Fruit fly (Drosophila melanogaster) whole organism, embryonic: Measurements from ENCODE around the gene Pez.

Source experiments
- Adf1 ChIP-seq: fragments of 200-800 bp; sonication (Bioruptor generic); IDR thresholded peaks from 2 replicates; pipeline ENCODE4 v1.3.6; 2022; ENCODE audit warnings: missing biosample characterization, missing genetic modification characterization
- BEAF-32 ChIP-seq: fragments of 200-800 bp; sonication (Bioruptor generic); optimal IDR thresholded peaks from 3 replicates; lab custom pipeline; 2017; ENCODE audit warnings: missing biosample characterization, missing genetic modification characterization, mild to moderate bottlenecking, moderate library complexity, missing genetic modification reagents
- Bteb2 ChIP-seq: fragments of 200-800 bp; sonication (Bioruptor generic); optimal IDR thresholded peaks from 2 replicates; lab custom pipeline; 2016; ENCODE audit warnings: missing biosample characterization, missing genetic modification characterization
- CG10431 ChIP-seq: fragments of 200-800 bp; sonication (Bioruptor generic); optimal IDR thresholded peaks from 3 replicates; lab custom pipeline; 2018; ENCODE audit warnings: missing biosample characterization, mild to moderate bottlenecking, missing genetic modification characterization
- CG11696 ChIP-seq: fragments of 200-800 bp; sonication (Bioruptor generic); IDR thresholded peaks from 2 replicates; pipeline ENCODE4 v1.3.6; 2022; ENCODE audit warnings: missing biosample characterization, missing genetic modification characterization
- CG12236 ChIP-seq: fragments of 200-800 bp; sonication (Bioruptor generic); optimal IDR thresholded peaks from 2 replicates; lab custom pipeline; 2016; ENCODE audit warnings: missing biosample characterization, missing genetic modification characterization
- CG12659 ChIP-seq: fragments of 200-800 bp; sonication (Bioruptor generic); optimal IDR thresholded peaks from 3 replicates; lab custom pipeline; 2017; ENCODE audit warnings: mild to moderate bottlenecking, missing biosample characterization, missing genetic modification reagents, missing genetic modification characterization
- CG13287 ChIP-seq: fragments of 200-800 bp; sonication (Bioruptor generic); IDR thresholded peaks from 2 replicates; pipeline ENCODE4 v1.3.6; 2022; ENCODE audit warnings: missing biosample characterization, missing genetic modification characterization; ENCODE audit not compliant: partially characterized antibody
- CG15073 ChIP-seq: fragments of 200-800 bp; sonication (Bioruptor generic); optimal IDR thresholded peaks from 2 replicates; lab custom pipeline; 2016; ENCODE audit warnings: missing biosample characterization, missing genetic modification characterization
- CG16813 ChIP-seq: fragments of 200-800 bp; sonication (Bioruptor generic); IDR thresholded peaks from 3 replicates; pipeline ENCODE4 v1.3.6; 2022; ENCODE audit warnings: missing biosample characterization, missing genetic modification characterization; ENCODE audit not compliant: partially characterized antibody
- CG18764 ChIP-seq: fragments of 200-800 bp; sonication (Bioruptor generic); optimal IDR thresholded peaks from 3 replicates; lab custom pipeline; 2016; ENCODE audit warnings: missing biosample characterization, missing genetic modification characterization
- CG2712 ChIP-seq: fragments of 200-800 bp; optimal IDR thresholded peaks from 3 replicates; lab custom pipeline; 2019; ENCODE audit warnings: missing biosample characterization, mild to moderate bottlenecking, missing genetic modification characterization, moderate library complexity
- CG30020 ChIP-seq: fragments of 200-800 bp; optimal IDR thresholded peaks from 2 replicates; lab custom pipeline; 2019; ENCODE audit warnings: missing biosample characterization, mild to moderate bottlenecking, missing genetic modification characterization, moderate library complexity
- CG3847 ChIP-seq: fragments of 200-800 bp; sonication (Bioruptor generic); IDR thresholded peaks from 2 replicates; pipeline ENCODE4 v1.3.6; 2022; ENCODE audit warnings: missing biosample characterization, missing genetic modification characterization
- CG4404 ChIP-seq: fragments of 200-800 bp; sonication (Bioruptor generic); IDR thresholded peaks from 2 replicates; pipeline ENCODE4 v1.3.6; 2022; ENCODE audit warnings: missing biosample characterization, missing genetic modification characterization
- CG6683 ChIP-seq: fragments of 200-800 bp; sonication (Bioruptor generic); optimal IDR thresholded peaks from 2 replicates; lab custom pipeline; 2017; ENCODE audit warnings: missing biosample characterization, mild to moderate bottlenecking, missing genetic modification characterization, missing genetic modification reagents
- CG9437 ChIP-seq: fragments of 200-800 bp; sonication (Bioruptor generic); optimal IDR thresholded peaks from 2 replicates; lab custom pipeline; 2018; ENCODE audit warnings: missing biosample characterization, mild to moderate bottlenecking, missing genetic modification characterization
- CG9797 ChIP-seq: fragments of 200-800 bp; sonication (Bioruptor generic); optimal IDR thresholded peaks from 3 replicates; lab custom pipeline; 2018; ENCODE audit warnings: missing biosample characterization, mild to moderate bottlenecking, missing genetic modification characterization
- CTCF ChIP-seq: fragments of 200-800 bp; sonication (Bioruptor generic); optimal IDR thresholded peaks from 2 replicates; lab custom pipeline; 2017; ENCODE audit warnings: missing biosample characterization, mild to moderate bottlenecking, missing genetic modification characterization, moderate library complexity
- Dad ChIP-seq: fragments of 200-800 bp; sonication (Bioruptor generic); optimal IDR thresholded peaks from 3 replicates; lab custom pipeline; 2016; ENCODE audit warnings: missing biosample characterization, missing genetic modification characterization
- Dek ChIP-seq: fragments of 200-800 bp; sonication (Bioruptor generic); optimal IDR thresholded peaks from 3 replicates; lab custom pipeline; 2019; ENCODE audit warnings: missing biosample characterization, mild to moderate bottlenecking, missing genetic modification characterization, moderate library complexity
- Jarid2 ChIP-seq: fragments of 200-800 bp; sonication (Bioruptor generic); optimal IDR thresholded peaks from 3 replicates; lab custom pipeline; 2017; ENCODE audit warnings: mild to moderate bottlenecking, missing biosample characterization, missing genetic modification reagents, missing genetic modification characterization
- MTF-1 ChIP-seq: fragments of 200-800 bp; sonication (Bioruptor generic); optimal IDR thresholded peaks from 2 replicates; lab custom pipeline; 2018; ENCODE audit warnings: missing biosample characterization, mild to moderate bottlenecking, missing genetic modification characterization, borderline replicate concordance
- Mes4 ChIP-seq: fragments of 200-800 bp; sonication (Bioruptor generic); optimal IDR thresholded peaks from 2 replicates; lab custom pipeline; 2016; ENCODE audit warnings: missing biosample characterization, missing genetic modification characterization
- PHDP ChIP-seq: fragments of 200-800 bp; sonication (Bioruptor generic); optimal IDR thresholded peaks from 3 replicates; lab custom pipeline; 2018; ENCODE audit warnings: missing biosample characterization, mild to moderate bottlenecking, missing genetic modification characterization, moderate library complexity
- Side ChIP-seq: fragments of 200-800 bp; sonication (Bioruptor generic); optimal IDR thresholded peaks from 2 replicates; lab custom pipeline; 2016; ENCODE audit warnings: missing biosample characterization, missing genetic modification characterization
- Sry-δ ChIP-seq: fragments of 200-800 bp; sonication (Bioruptor generic); optimal IDR thresholded peaks from 2 replicates; lab custom pipeline; 2016; ENCODE audit warnings: missing biosample characterization, missing genetic modification characterization
- Taf1 ChIP-seq: fragments of 200-800 bp; sonication (Bioruptor generic); IDR thresholded peaks from 2 replicates; pipeline ENCODE4 v1.3.6; 2022; ENCODE audit warnings: missing biosample characterization, missing genetic modification characterization
- al ChIP-seq: fragments of 200-800 bp; sonication (Bioruptor generic); IDR thresholded peaks from 2 replicates; pipeline ENCODE4 v1.3.6; 2022; ENCODE audit warnings: missing biosample characterization, missing genetic modification characterization
- ase ChIP-seq: fragments of 200-800 bp; sonication (Bioruptor generic); IDR thresholded peaks from 3 replicates; pipeline ENCODE4 v1.3.6; 2022; ENCODE audit warnings: missing biosample characterization, missing genetic modification characterization
- az2 ChIP-seq: fragments of 200-800 bp; sonication (Bioruptor generic); optimal IDR thresholded peaks from 3 replicates; lab custom pipeline; 2016; ENCODE audit warnings: missing biosample characterization, missing genetic modification characterization
- bab2 ChIP-seq: fragments of 200-800 bp; sonication (Bioruptor generic); optimal IDR thresholded peaks from 2 replicates; lab custom pipeline; 2016; ENCODE audit warnings: missing biosample characterization, missing genetic modification characterization
- chm ChIP-seq: fragments of 200-800 bp; sonication (Bioruptor generic); IDR thresholded peaks from 2 replicates; pipeline ENCODE4 v1.3.6; 2022; ENCODE audit warnings: missing biosample characterization, missing genetic modification characterization
- ci ChIP-seq: fragments of 200-800 bp; sonication (Bioruptor generic); IDR thresholded peaks from 3 replicates; pipeline ENCODE4 v1.3.6; 2022; ENCODE audit warnings: missing biosample characterization, missing genetic modification characterization
- dmrt99B ChIP-seq: fragments of 200-800 bp; sonication (Bioruptor generic); optimal IDR thresholded peaks from 2 replicates; lab custom pipeline; 2018; ENCODE audit warnings: missing biosample characterization, mild to moderate bottlenecking, missing genetic modification characterization, moderate library complexity
- dysf ChIP-seq: fragments of 200-800 bp; sonication (Bioruptor generic); IDR thresholded peaks from 3 replicates; pipeline ENCODE4 v1.3.6; 2022; ENCODE audit warnings: missing biosample characterization, missing genetic modification characterization
- gcm ChIP-seq: fragments of 200-800 bp; sonication (Bioruptor generic); optimal IDR thresholded peaks from 2 replicates; lab custom pipeline; 2019; ENCODE audit warnings: missing biosample characterization, mild to moderate bottlenecking, missing genetic modification characterization, moderate library complexity
- grn ChIP-seq: fragments of 200-800 bp; sonication (Bioruptor generic); optimal IDR thresholded peaks from 3 replicates; lab custom pipeline; 2017; ENCODE audit warnings: missing biosample characterization, missing genetic modification characterization
- h ChIP-seq: fragments of >200 bp; optimal IDR thresholded peaks from 2 replicates; lab custom pipeline; 2017
- her ChIP-seq: fragments of 200-800 bp; sonication (Bioruptor generic); optimal IDR thresholded peaks from 2 replicates; lab custom pipeline; 2016; ENCODE audit warnings: missing biosample characterization, missing genetic modification characterization
- insv ChIP-seq, 2 experiments: fragments of 200-800 bp; sonication (Bioruptor generic); optimal IDR thresholded peaks; 3 replicates each; lab custom pipeline; 2016 to 2018; ENCODE audit warnings: missing biosample characterization in 2 of 2, missing genetic modification characterization in 2 of 2
- jing ChIP-seq: fragments of 200-800 bp; sonication (Bioruptor generic); optimal IDR thresholded peaks from 2 replicates; lab custom pipeline; 2018; ENCODE audit warnings: missing biosample characterization, mild to moderate bottlenecking, missing genetic modification characterization
- knrl ChIP-seq: fragments of 200-800 bp; sonication (Bioruptor generic); IDR thresholded peaks from 3 replicates; pipeline ENCODE4 v1.3.6; 2022; ENCODE audit warnings: missing biosample characterization, missing genetic modification characterization; ENCODE audit not compliant: partially characterized antibody
- maf-S ChIP-seq: fragments of 200-800 bp; sonication (Bioruptor generic); optimal IDR thresholded peaks from 2 replicates; lab custom pipeline; 2016; ENCODE audit warnings: missing biosample characterization, missing genetic modification characterization
- peb ChIP-seq: fragments of 200-800 bp; sonication (Bioruptor generic); IDR thresholded peaks from 2 replicates; pipeline ENCODE4 v1.3.6; 2022; ENCODE audit warnings: missing biosample characterization, missing genetic modification characterization
- ranshi ChIP-seq: fragments of 200-800 bp; sonication (Bioruptor generic); IDR thresholded peaks from 2 replicates; pipeline ENCODE4 v1.3.6; 2022; ENCODE audit warnings: missing biosample characterization, missing genetic modification characterization
- sens ChIP-seq: fragments of 200-800 bp; sonication (Bioruptor generic); peaks from one replicate; lab custom pipeline; 2016; ENCODE audit warnings: missing biosample characterization, missing genetic modification characterization
- stc ChIP-seq: fragments of 200-800 bp; sonication (Bioruptor generic); IDR thresholded peaks from 2 replicates; pipeline ENCODE4 v1.3.6; 2022; ENCODE audit warnings: missing biosample characterization, missing genetic modification characterization
- twi ChIP-seq: fragments of 200-800 bp; optimal IDR thresholded peaks from 2 replicates; lab custom pipeline; 2019; ENCODE audit warnings: missing biosample characterization, mild to moderate bottlenecking, missing genetic modification characterization, moderate library complexity
- vnd ChIP-seq: fragments of 200-800 bp; sonication (Bioruptor generic); IDR thresholded peaks from 3 replicates; pipeline ENCODE4 v1.3.6; 2022; ENCODE audit warnings: missing biosample characterization, missing genetic modification characterization; ENCODE audit not compliant: partially characterized antibody
- zfh1 ChIP-seq: fragments of 200-800 bp; sonication (Bioruptor generic); IDR thresholded peaks from 3 replicates; pipeline ENCODE4 v1.3.6; 2022; ENCODE audit warnings: missing biosample characterization, missing genetic modification characterization

Gene Pez

DNA sequence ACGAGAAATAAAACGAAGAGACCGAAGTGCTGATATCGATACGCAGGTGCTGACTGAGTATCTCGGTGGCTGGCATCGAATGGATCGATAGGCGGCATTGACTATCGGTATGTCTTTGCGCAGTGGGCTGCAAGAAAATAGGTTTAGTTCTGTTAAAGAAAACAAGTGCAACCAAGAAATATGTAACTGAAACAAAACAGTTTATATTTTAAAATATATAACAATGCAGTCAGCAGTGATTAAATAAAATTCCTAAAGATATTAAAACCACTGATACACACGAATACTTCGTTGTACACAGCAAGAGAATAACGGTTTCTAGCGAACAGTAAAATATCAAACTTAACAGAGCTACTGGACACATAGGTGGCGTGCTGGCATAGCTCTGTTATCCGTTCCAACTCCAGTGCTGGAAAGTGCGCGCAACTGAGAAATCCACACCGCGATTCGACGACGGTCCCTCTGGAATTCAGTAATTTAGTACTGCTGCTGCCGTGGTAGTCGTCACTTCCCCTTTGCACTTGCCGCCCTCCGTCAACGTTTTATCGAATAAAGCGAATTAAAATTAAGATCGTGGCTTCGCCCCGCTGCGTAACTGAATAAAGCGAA, at the start of gene Pez, which contains the start of gene Cpr:
TSS of gene Pez (minus strand) at position 305 of the 609 bp plus-strand sequence.
TSS of gene Cpr (plus strand) at position 470 of the 609 bp plus-strand sequence.
- peak; percentile 14 for TF ChIP-seq Mes4 (GFP tag; lab: Kevin White, UChicago)
- no peak for TF ChIP-seq az2 (GFP tag; lab: Kevin White, UChicago)
- no peak for TF ChIP-seq CG9437 (GFP tag; lab: Kevin White, UChicago)
- TF ChIP-seq dysf (GFP tag; lab: Robert Waterston, UW) = peak; percentile 48; the same call in 1 of the 3 replicates
- TF ChIP-seq CG2712 (tag; lab: Kevin White, UChicago) = peak; percentile 19
- TF ChIP-seq bab2 (GFP tag; lab: Kevin White, UChicago) = peak; percentile 20
- peak; percentile 44; the same call in 1 of the 3 replicates for TF ChIP-seq zfh1 (GFP tag; lab: Robert Waterston, UW)
- peak; percentile 34; the same call in 1 of the 2 replicates for TF ChIP-seq stc (GFP tag; lab: Robert Waterston, UW)
- TF ChIP-seq PHDP (tag; lab: Kevin White, UChicago) = peak; percentile 4
- TF ChIP-seq her = peak; percentile 60
- TF ChIP-seq gcm (GFP tag; lab: Kevin White, UChicago) = no peak
- peak; percentile 36; the same call in 1 of the 2 replicates for TF ChIP-seq ranshi (GFP tag; lab: Robert Waterston, UW)
- TF ChIP-seq CG12659 (GFP tag; lab: Kevin White, UChicago) = peak; percentile 74
- peak; percentile 66 for TF ChIP-seq CG3847
- peak; percentile 74 for TF ChIP-seq chm (GFP tag; lab: Robert Waterston, UW)
- peak in 1 of 2 experiments; percentile 44 for TF ChIP-seq insv (GFP tag; optimal IDR thresholded peaks at IDR 0.05; lab: Kevin White, UChicago)
- peak; percentile 64 for TF ChIP-seq MTF-1 (GFP tag; lab: Kevin White, UChicago)
- no peak for TF ChIP-seq CG15073 (GFP tag; lab: Kevin White, UChicago)
- no peak for TF ChIP-seq CG6683 (GFP tag; lab: Kevin White, UChicago)
- TF ChIP-seq jing (GFP tag; lab: Kevin White, UChicago) = no peak
- 0 out of 3 replicates have a peak, but pooled peaks have one; percentile 10 for TF ChIP-seq ase (GFP tag; lab: Robert Waterston, UW)
- peak; percentile 10; the same call in 1 of the 2 replicates for TF ChIP-seq al (GFP tag; lab: Robert Waterston, UW)
- peak; percentile 11 for TF ChIP-seq Dad
- TF ChIP-seq dmrt99B (tag; lab: Kevin White, UChicago) = no peak
- TF ChIP-seq twi (tag; lab: Kevin White, UChicago) = no peak
- TF ChIP-seq h (lab: Kevin White, UChicago) = no peak
- no peak for TF ChIP-seq Dek
- TF ChIP-seq Sry-δ (GFP tag; lab: Kevin White, UChicago) = peak; percentile 55
- peak; percentile 9; the same call in 1 of the 2 replicates for TF ChIP-seq Taf1 (GFP tag; lab: Robert Waterston, UW)
- peak; percentile 46 for TF ChIP-seq Bteb2 (GFP tag; lab: Kevin White, UChicago)
- TF ChIP-seq CG9797 (GFP tag; lab: Kevin White, UChicago) = peak; percentile 80
- TF ChIP-seq maf-S (GFP tag; lab: Kevin White, UChicago) = no peak
- peak; percentile 76; the same call in 2 of the 3 replicates for TF ChIP-seq knrl (GFP tag; lab: Robert Waterston, UW)
- TF ChIP-seq vnd = peak; percentile 74
- TF ChIP-seq BEAF-32 (GFP tag; lab: Kevin White, UChicago) = peak; percentile 87
- peak; percentile 15; the same call in 1 of the 2 replicates for TF ChIP-seq Adf1 (GFP tag; lab: Robert Waterston, UW)
- TF ChIP-seq ci (GFP tag; lab: Robert Waterston, UW) = peak; percentile 81
- no peak for TF ChIP-seq CG12236
- peak; percentile 73 for TF ChIP-seq sens (GFP tag; lab: Kevin White, UChicago)
- peak; percentile 79 for TF ChIP-seq Jarid2
- TF ChIP-seq CG30020 (tag; lab: Kevin White, UChicago) = no peak
- peak; percentile 81 for TF ChIP-seq CG13287 (GFP tag; lab: Robert Waterston, UW)
- no peak for TF ChIP-seq peb (GFP tag; lab: Robert Waterston, UW)
- peak; percentile 32 for TF ChIP-seq CG10431 (GFP tag; lab: Kevin White, UChicago)
- TF ChIP-seq grn (GFP tag; lab: Kevin White, UChicago) = no peak
- peak; percentile 47 for TF ChIP-seq Side (GFP tag; lab: Kevin White, UChicago)
- TF ChIP-seq CTCF (GFP tag; lab: Kevin White, UChicago) = peak; percentile 96
- TF ChIP-seq CG18764 (GFP tag; lab: Kevin White, UChicago) = peak; percentile 25
- TF ChIP-seq CG4404 (GFP tag; lab: Robert Waterston, UW) = no peak
- TF ChIP-seq CG11696 = peak; percentile 78
- peak; percentile 83 for TF ChIP-seq CG16813 (GFP tag; lab: Robert Waterston, UW)
